Worm (Caenorhabditis elegans): ENCODE data around the gene hot-8.

DNA sequence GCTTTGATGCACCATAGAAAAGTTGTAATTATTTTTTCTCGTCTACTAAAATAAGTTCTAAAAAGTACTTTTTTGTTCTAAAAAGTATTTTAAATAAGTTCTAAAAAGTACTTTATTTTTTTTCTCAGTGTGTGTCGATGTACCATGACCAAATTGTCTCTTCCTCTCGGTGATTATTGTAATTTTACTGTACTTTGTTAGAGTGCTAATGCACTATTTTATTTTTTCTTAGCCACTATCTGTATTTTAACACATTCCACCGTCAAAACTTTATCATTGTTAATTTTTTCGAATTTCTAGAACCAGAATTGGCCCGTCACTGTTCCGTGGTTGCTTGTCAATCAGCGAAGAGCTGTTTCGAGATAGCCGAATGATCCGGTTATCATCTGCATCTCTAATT is at the start of gene hot-8:
- TF ChIP-seq elt-3 (tag; optimal IDR thresholded peaks at IDR 0.05) = no peak
- no peak for TF ChIP-seq sptf-1 (tag; optimal IDR thresholded peaks at IDR 0.05)
- TF ChIP-seq blmp-1 (tag; optimal IDR thresholded peaks at IDR 0.05) = no peak
- no peak for TF ChIP-seq nhr-28 (tag; optimal IDR thresholded peaks at IDR 0.05)
- TF ChIP-seq snpc-4 (tag; optimal IDR thresholded peaks at IDR 0.05) = no peak
- TF ChIP-seq mep-1 (tag; optimal IDR thresholded peaks at IDR 0.05) = no peak
- no peak for TF ChIP-seq nhr-76 (tag; optimal IDR thresholded peaks at IDR 0.05)
- no peak for TF ChIP-seq nhr-12 (tag; optimal IDR thresholded peaks at IDR 0.05)
- no peak for TF ChIP-seq ztf-11 (tag; optimal IDR thresholded peaks at IDR 0.05)
- no peak for TF ChIP-seq lin-32 (GFP tag; optimal IDR thresholded peaks at IDR 0.05)
- TF ChIP-seq lsy-2 (tag; optimal IDR thresholded peaks at IDR 0.05) = no peak
- no peak for TF ChIP-seq cnd-1 (tag; optimal IDR thresholded peaks at IDR 0.05)
- no peak for TF ChIP-seq mab-5 (tag; optimal IDR thresholded peaks at IDR 0.05)
- no peak for TF ChIP-seq unc-62 (GFP tag; optimal IDR thresholded peaks at IDR 0.05)

All from whole organism, mixed stage, embryonic.